Worm (Caenorhabditis elegans) whole organism, L4/young adult: ENCODE data around the gene cnk-1.

Experiments used
- W03F9.2 ChIP-seq: fragments of 150-350 bp; optimal IDR thresholded peaks from 2 replicates; lab custom pipeline; 2014; ENCODE audit warnings: missing biosample characterization, missing genetic modification characterization
- dao-5 ChIP-seq: sonication (generic microtip); optimal IDR thresholded peaks from 2 replicates; lab custom pipeline; 2016; ENCODE audit warnings: missing genotype, missing genetic modification characterization, moderate library complexity, missing compliant biosample characterization
- him-1 ChIP-seq: sonication (generic microtip); optimal IDR thresholded peaks from 2 replicates; lab custom pipeline; 2016; ENCODE audit warnings: missing genotype, missing genetic modification reagents, missing genetic modification characterization, missing compliant biosample characterization

DNA sequence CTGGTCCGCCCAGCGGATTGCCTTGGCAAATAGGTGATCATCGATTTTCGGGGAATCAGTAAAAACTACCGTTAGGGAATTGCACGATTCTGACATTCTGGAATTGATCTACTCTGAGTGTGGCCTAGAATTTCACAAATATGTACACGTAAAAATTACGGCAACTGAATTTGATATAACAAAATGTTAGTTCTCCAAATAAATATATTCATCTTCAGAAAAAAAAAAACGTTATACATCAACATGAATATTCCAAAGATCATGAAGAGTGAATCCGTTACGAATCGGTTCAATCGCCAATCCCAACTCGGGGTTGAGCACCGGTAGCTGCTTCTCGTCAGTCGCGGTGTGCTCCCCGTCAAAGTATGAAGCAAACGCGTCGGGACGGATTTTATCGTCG is 12.4 kb upstream of the cnk-1 start, which contains the start of gene rip-1:
- TF ChIP-seq him-1 (tag; lab: Kevin White, UChicago), result no peak
- TF ChIP-seq dao-5, result no peak
- no peak for TF ChIP-seq W03F9.2 (tag; lab: Kevin White, UChicago)
